Worm (Caenorhabditis elegans) whole organism, L4 larva: ENCODE measurements around the gene F10C2.3.

Source experiments
- F37D6.2 ChIP-seq: sonication (generic microtip); optimal IDR thresholded peaks from 2 replicates; lab custom pipeline; 2016; ENCODE audit warnings: mild to moderate bottlenecking, missing genetic modification characterization, missing compliant biosample characterization
- Y5F2A.4 ChIP-seq: fragments of 200-800 bp; sonication (Bioruptor generic); optimal IDR thresholded peaks from 2 replicates; lab custom pipeline; 2018; ENCODE audit warnings: mild to moderate bottlenecking, missing genetic modification characterization, missing compliant biosample characterization
- aly-2 ChIP-seq: sonication (generic microtip); optimal IDR thresholded peaks from 2 replicates; lab custom pipeline; 2018; ENCODE audit warnings: missing biosample characterization, missing genetic modification characterization
- ceh-28 ChIP-seq: fragments of 150-350 bp; optimal IDR thresholded peaks from 2 replicates; lab custom pipeline; 2014; ENCODE audit warnings: missing biosample characterization, missing genetic modification reagents, missing genetic modification characterization
- ceh-82 ChIP-seq: sonication (generic microtip); optimal IDR thresholded peaks from 2 replicates; lab custom pipeline; 2017; ENCODE audit warnings: missing biosample characterization, missing genetic modification characterization
- ces-1 ChIP-seq: fragments of 150-350 bp; sonication (generic microtip); optimal IDR thresholded peaks from 4 replicates; lab custom pipeline; 2014; ENCODE audit warnings: missing biosample characterization, missing genetic modification reagents, missing genetic modification characterization
- lin-39 ChIP-seq: fragments of 150-350 bp; optimal IDR thresholded peaks from 2 replicates; lab custom pipeline; 2014; ENCODE audit warnings: missing biosample characterization, missing genetic modification reagents, missing genetic modification characterization
- lsy-2 ChIP-seq, 2 experiments: fragments of 150-350 bp in 1 of 2; sonication (generic microtip) in 1 of 2; optimal IDR thresholded peaks; 2 replicates each; lab custom pipeline; 2014 to 2017; ENCODE audit warnings: missing biosample characterization in 2 of 2, missing genetic modification characterization in 2 of 2
- mes-2 ChIP-seq: sonication (generic microtip); optimal IDR thresholded peaks from 2 replicates; lab custom pipeline; 2016; ENCODE audit warnings: missing genotype, mild to moderate bottlenecking, missing genetic modification characterization, missing compliant biosample characterization; ENCODE audit not compliant: poor library complexity, severe bottlenecking
- nhr-11 ChIP-seq: fragments of 150-350 bp; optimal IDR thresholded peaks from 2 replicates; lab custom pipeline; 2014; ENCODE audit warnings: missing biosample characterization, missing genetic modification characterization
- nhr-42 ChIP-seq: fragments of 200-800 bp; sonication (Bioruptor generic); IDR thresholded peaks from 2 replicates; pipeline ENCODE4 v1.3.6; 2022; ENCODE audit warnings: missing genetic modification characterization, missing compliant biosample characterization
- nhr-76 ChIP-seq: fragments of 150-350 bp; optimal IDR thresholded peaks from 2 replicates; lab custom pipeline; 2014; ENCODE audit warnings: missing biosample characterization, missing genetic modification characterization
- skn-1 ChIP-seq: fragments of 150-350 bp; optimal IDR thresholded peaks from 2 replicates; lab custom pipeline; 2014; ENCODE audit warnings: missing biosample characterization, missing genetic modification characterization
- snpc-4 ChIP-seq: fragments of 150-350 bp; optimal IDR thresholded peaks from 2 replicates; lab custom pipeline; 2014; ENCODE audit warnings: missing biosample characterization, missing genetic modification characterization

- peak in 1 of 2 experiments; percentile 74 for TF ChIP-seq lsy-2 (tag; optimal IDR thresholded peaks at IDR 0.05; lab: Kevin White, UChicago)
- TF ChIP-seq Y5F2A.4, result peak; percentile 51
- TF ChIP-seq F37D6.2 (tag; lab: Kevin White, UChicago), result peak; percentile 32
- peak; percentile 77 for TF ChIP-seq nhr-42 (GFP tag; lab: Robert Waterston, UW)
- TF ChIP-seq lin-39, result no peak
- TF ChIP-seq ceh-28 (tag; lab: Kevin White, UChicago), result no peak
- TF ChIP-seq nhr-76 (tag; lab: Kevin White, UChicago), result no peak
- peak; percentile 88 for TF ChIP-seq mes-2 (tag; lab: Kevin White, UChicago)
- no peak for TF ChIP-seq ces-1 (GFP tag; lab: Kevin White, UChicago)
- peak; percentile 2 for TF ChIP-seq nhr-11
- no peak for TF ChIP-seq aly-2 (tag; lab: Kevin White, UChicago)
- TF ChIP-seq ceh-82 (tag; lab: Kevin White, UChicago), result no peak
- TF ChIP-seq snpc-4 (tag; lab: Kevin White, UChicago), result no peak
- no peak for TF ChIP-seq skn-1 (tag; lab: Kevin White, UChicago)
Observed at ce11 chrV:12001747-12002456, 18.2 kb upstream of the F10C2.3 start, which contains the start of gene gcy-33.
